Fruit fly (Drosophila melanogaster) whole organism, embryonic: ENCODE data around the gene CG6652.

ENCODE experiments used
- Adf1 ChIP-seq: fragments of 200-800 bp; sonication (Bioruptor generic); IDR thresholded peaks from 2 replicates; pipeline ENCODE4 v1.3.6; 2022; ENCODE audit warnings: missing biosample characterization, missing genetic modification characterization
- Aef1 ChIP-seq: fragments of 200-800 bp; sonication (Bioruptor generic); IDR thresholded peaks from 3 replicates; pipeline ENCODE4 v1.3.6; 2022; ENCODE audit warnings: missing biosample characterization, missing genetic modification characterization
- Blimp-1 ChIP-seq: fragments of 200-800 bp; sonication (Bioruptor generic); optimal IDR thresholded peaks from 3 replicates; lab custom pipeline; 2018; ENCODE audit warnings: missing biosample characterization, missing genetic modification characterization, mild to moderate bottlenecking, moderate library complexity, missing genetic modification reagents
- CG10321 ChIP-seq: fragments of 200-800 bp; sonication (Bioruptor generic); IDR thresholded peaks from 2 replicates; pipeline ENCODE4 v1.3.6; 2022; ENCODE audit warnings: missing biosample characterization, missing genetic modification characterization
- CG10366 ChIP-seq: fragments of 200-800 bp; sonication (Bioruptor generic); IDR thresholded peaks from 2 replicates; pipeline ENCODE4 v1.3.6; 2022; ENCODE audit warnings: missing biosample characterization, missing genetic modification characterization
- CG11456 ChIP-seq: fragments of 200-800 bp; sonication (Bioruptor generic); IDR thresholded peaks from 3 replicates; pipeline ENCODE4 v1.3.6; 2022; ENCODE audit warnings: missing biosample characterization, missing genetic modification characterization
- CG11695 ChIP-seq: fragments of 200-800 bp; sonication (Bioruptor generic); IDR thresholded peaks from 3 replicates; pipeline ENCODE4 v1.3.6; 2022; ENCODE audit warnings: missing biosample characterization, missing genetic modification characterization
- CG11723 ChIP-seq: fragments of 200-800 bp; sonication (Bioruptor generic); optimal IDR thresholded peaks from 2 replicates; lab custom pipeline; 2017; ENCODE audit warnings: missing biosample characterization, mild to moderate bottlenecking, missing genetic modification characterization
- CG14710 ChIP-seq: fragments of 200-800 bp; sonication (Bioruptor generic); optimal IDR thresholded peaks from 3 replicates; lab custom pipeline; 2019; ENCODE audit warnings: missing biosample characterization, mild to moderate bottlenecking, missing genetic modification characterization, moderate library complexity
- CG15073 ChIP-seq: fragments of 200-800 bp; sonication (Bioruptor generic); optimal IDR thresholded peaks from 2 replicates; lab custom pipeline; 2016; ENCODE audit warnings: missing biosample characterization, missing genetic modification characterization
- CG15601 ChIP-seq: fragments of 200-800 bp; sonication (Bioruptor generic); optimal IDR thresholded peaks from 3 replicates; lab custom pipeline; 2019; ENCODE audit warnings: missing biosample characterization, mild to moderate bottlenecking, missing genetic modification characterization, moderate library complexity
- CG16815 ChIP-seq: fragments of 200-800 bp; sonication (Bioruptor generic); optimal IDR thresholded peaks from 3 replicates; lab custom pipeline; 2017; ENCODE audit warnings: missing biosample characterization, mild to moderate bottlenecking, missing genetic modification characterization
- CG17186 ChIP-seq: fragments of 200-800 bp; sonication (Bioruptor generic); optimal IDR thresholded peaks from 3 replicates; lab custom pipeline; 2017; ENCODE audit warnings: missing biosample characterization, missing genetic modification reagents, missing genetic modification characterization
- CG18011 ChIP-seq: fragments of 200-800 bp; sonication (Bioruptor generic); optimal IDR thresholded peaks from 2 replicates; lab custom pipeline; 2017; ENCODE audit warnings: missing biosample characterization, missing genetic modification characterization, mild to moderate bottlenecking, moderate library complexity, missing genotype
- CG18764 ChIP-seq: fragments of 200-800 bp; sonication (Bioruptor generic); optimal IDR thresholded peaks from 3 replicates; lab custom pipeline; 2016; ENCODE audit warnings: missing biosample characterization, missing genetic modification characterization
- CG2875 ChIP-seq: fragments of 200-800 bp; sonication (Bioruptor generic); optimal IDR thresholded peaks from 2 replicates; lab custom pipeline; 2017; ENCODE audit warnings: missing biosample characterization, mild to moderate bottlenecking, missing genetic modification characterization, missing genetic modification reagents
- CG34422 ChIP-seq: fragments of 200-800 bp; sonication (Bioruptor generic); IDR thresholded peaks from 3 replicates; pipeline ENCODE4 v1.3.6; 2022; ENCODE audit warnings: missing biosample characterization, missing genetic modification characterization
- CG3847 ChIP-seq: fragments of 200-800 bp; sonication (Bioruptor generic); IDR thresholded peaks from 2 replicates; pipeline ENCODE4 v1.3.6; 2022; ENCODE audit warnings: missing biosample characterization, missing genetic modification characterization
- CG8290 ChIP-seq, 3 experiments: fragments of 200-800 bp; sonication (Bioruptor generic); optimal IDR thresholded peaks; 2 replicates each; lab custom pipeline; 2016 to 2019; ENCODE audit warnings: missing biosample characterization in 3 of 3, missing genetic modification characterization in 3 of 3, mild to moderate bottlenecking in 2 of 3, moderate library complexity in 1 of 3
- CG8765 ChIP-seq: fragments of 200-800 bp; sonication (Bioruptor generic); IDR thresholded peaks from 2 replicates; pipeline ENCODE4 v1.3.6; 2022; ENCODE audit warnings: missing biosample characterization, missing genetic modification characterization
- CG9932 ChIP-seq: fragments of 200-800 bp; sonication (Bioruptor generic); IDR thresholded peaks from 2 replicates; pipeline ENCODE4 v1.3.6; 2022; ENCODE audit warnings: missing biosample characterization, missing genetic modification characterization
- Deaf1 ChIP-seq: fragments of 200-800 bp; optimal IDR thresholded peaks from 3 replicates; lab custom pipeline; 2019; ENCODE audit warnings: missing biosample characterization, mild to moderate bottlenecking, missing genetic modification characterization, moderate library complexity
- Eip74EF ChIP-seq, 2 experiments: fragments of 200-800 bp in 1 of 2; fragments of >200 bp in 1 of 2; sonication (Bioruptor generic) in 1 of 2; optimal IDR thresholded peaks; 2 replicates each; lab custom pipeline; 2017 to 2019; ENCODE audit warnings: missing biosample characterization in 2 of 2, missing genetic modification characterization in 2 of 2, mild to moderate bottlenecking in 1 of 2, moderate library complexity in 1 of 2
- H15 ChIP-seq: fragments of 200-800 bp; sonication (Bioruptor generic); IDR thresholded peaks from 3 replicates; pipeline ENCODE4 v1.3.6; 2022; ENCODE audit warnings: missing biosample characterization, missing genetic modification characterization
- HLH3B ChIP-seq: fragments of 200-800 bp; sonication (Bioruptor generic); IDR thresholded peaks from 2 replicates; pipeline ENCODE4 v1.3.6; 2022; ENCODE audit warnings: missing biosample characterization, missing genetic modification characterization
- HLHmδ ChIP-seq: fragments of 200-800 bp; sonication (Bioruptor generic); optimal IDR thresholded peaks from 2 replicates; lab custom pipeline; 2018; ENCODE audit warnings: missing biosample characterization, mild to moderate bottlenecking, missing genetic modification characterization, moderate library complexity
- Mad ChIP-seq: fragments of 200-800 bp; sonication (Bioruptor generic); optimal IDR thresholded peaks from 2 replicates; lab custom pipeline; 2016; ENCODE audit warnings: missing biosample characterization, missing genetic modification characterization
- Med ChIP-seq: fragments of 200-800 bp; sonication (Bioruptor generic); peaks from one replicate; lab custom pipeline; 2016; ENCODE audit warnings: missing biosample characterization, missing genetic modification characterization, mild to moderate bottlenecking, inconsistent platforms, moderate library complexity
- NK7.1 ChIP-seq: fragments of 200-800 bp; sonication (Bioruptor generic); optimal IDR thresholded peaks from 3 replicates; lab custom pipeline; 2016; ENCODE audit warnings: missing biosample characterization, missing genetic modification characterization
- Rfx ChIP-seq: fragments of 200-800 bp; sonication (Bioruptor generic); IDR thresholded peaks from 2 replicates; pipeline ENCODE4 v1.3.6; 2022; ENCODE audit warnings: missing biosample characterization, missing genetic modification characterization
- Trl ChIP-seq, 3 experiments: fragments of >200 bp in 2 of 3; fragments of 200-800 bp in 1 of 3; sonication (Bioruptor generic) in 1 of 3; optimal IDR thresholded peaks; 2 replicates in 1 of 3; 3 replicates in 2 of 3; lab custom pipeline; 2016 to 2017; ENCODE audit warnings: missing biosample characterization in 1 of 3, missing genetic modification characterization in 1 of 3
- Xbp1 ChIP-seq: fragments of 200-800 bp; sonication (Bioruptor generic); optimal IDR thresholded peaks from 3 replicates; lab custom pipeline; 2016; ENCODE audit warnings: missing biosample characterization, mild to moderate bottlenecking, missing genetic modification characterization
- ato ChIP-seq: fragments of 200-800 bp; sonication (Bioruptor generic); IDR thresholded peaks from 2 replicates; pipeline ENCODE4 v1.3.6; 2022; ENCODE audit warnings: missing biosample characterization, missing genetic modification characterization; ENCODE audit not compliant: partially characterized antibody
- bsh ChIP-seq, 2 experiments: fragments of 200-800 bp; sonication (Bioruptor generic); optimal IDR thresholded peaks; 2 replicates each; lab custom pipeline; 2017 to 2018; ENCODE audit warnings: mild to moderate bottlenecking in 2 of 2, missing biosample characterization in 2 of 2, missing genetic modification characterization in 2 of 2, moderate library complexity in 1 of 2
- chinmo ChIP-seq: fragments of 200-800 bp; sonication (Bioruptor generic); IDR thresholded peaks from 4 replicates; pipeline ENCODE4 v1.3.6; 2022; ENCODE audit warnings: missing biosample characterization, missing genetic modification characterization; ENCODE audit not compliant: partially characterized antibody
- cwo ChIP-seq: fragments of 200-800 bp; sonication (Bioruptor generic); optimal IDR thresholded peaks from 3 replicates; lab custom pipeline; 2017; ENCODE audit warnings: missing biosample characterization, missing genetic modification characterization, mild to moderate bottlenecking, moderate library complexity, missing genetic modification reagents
- dimm ChIP-seq: fragments of 200-800 bp; sonication (Bioruptor generic); IDR thresholded peaks from 2 replicates; pipeline ENCODE4 v1.3.6; 2022; ENCODE audit warnings: missing biosample characterization, missing genetic modification characterization
- fd3F ChIP-seq: fragments of 200-800 bp; sonication (Bioruptor generic); optimal IDR thresholded peaks from 2 replicates; lab custom pipeline; 2018; ENCODE audit warnings: missing biosample characterization, mild to moderate bottlenecking, missing genetic modification characterization, moderate library complexity
- gcm ChIP-seq: fragments of 200-800 bp; sonication (Bioruptor generic); optimal IDR thresholded peaks from 2 replicates; lab custom pipeline; 2019; ENCODE audit warnings: missing biosample characterization, mild to moderate bottlenecking, missing genetic modification characterization, moderate library complexity
- peb ChIP-seq: fragments of 200-800 bp; sonication (Bioruptor generic); IDR thresholded peaks from 2 replicates; pipeline ENCODE4 v1.3.6; 2022; ENCODE audit warnings: missing biosample characterization, missing genetic modification characterization
- rib ChIP-seq: fragments of 200-800 bp; sonication (Bioruptor generic); IDR thresholded peaks from 2 replicates; pipeline ENCODE4 v1.3.6; 2022; ENCODE audit warnings: missing biosample characterization, missing genetic modification characterization
- sc ChIP-seq, 3 experiments: fragments of >200 bp in 2 of 3; fragments of 200-800 bp in 1 of 3; sonication (Bioruptor generic) in 1 of 3; optimal IDR thresholded peaks; 2 replicates in 2 of 3; 3 replicates in 1 of 3; lab custom pipeline; 2017; ENCODE audit warnings: mild to moderate bottlenecking in 1 of 3, missing biosample characterization in 1 of 3, missing genetic modification characterization in 1 of 3, missing genetic modification reagents in 1 of 3
- sens ChIP-seq: fragments of 200-800 bp; sonication (Bioruptor generic); peaks from one replicate; lab custom pipeline; 2016; ENCODE audit warnings: missing biosample characterization, missing genetic modification characterization
- sim ChIP-seq: fragments of 200-800 bp; sonication (Bioruptor generic); IDR thresholded peaks from 2 replicates; pipeline ENCODE4 v1.3.6; 2022; ENCODE audit warnings: missing biosample characterization, missing genetic modification characterization
- tgo ChIP-seq: fragments of 200-800 bp; sonication (Bioruptor generic); IDR thresholded peaks from 3 replicates; pipeline ENCODE4 v1.3.6; 2022; ENCODE audit warnings: missing biosample characterization, missing genetic modification characterization
- trh ChIP-seq: fragments of 200-800 bp; sonication (Bioruptor generic); optimal IDR thresholded peaks from 2 replicates; lab custom pipeline; 2016; ENCODE audit warnings: missing biosample characterization, missing genetic modification characterization

The CG6652 gene

DNA sequence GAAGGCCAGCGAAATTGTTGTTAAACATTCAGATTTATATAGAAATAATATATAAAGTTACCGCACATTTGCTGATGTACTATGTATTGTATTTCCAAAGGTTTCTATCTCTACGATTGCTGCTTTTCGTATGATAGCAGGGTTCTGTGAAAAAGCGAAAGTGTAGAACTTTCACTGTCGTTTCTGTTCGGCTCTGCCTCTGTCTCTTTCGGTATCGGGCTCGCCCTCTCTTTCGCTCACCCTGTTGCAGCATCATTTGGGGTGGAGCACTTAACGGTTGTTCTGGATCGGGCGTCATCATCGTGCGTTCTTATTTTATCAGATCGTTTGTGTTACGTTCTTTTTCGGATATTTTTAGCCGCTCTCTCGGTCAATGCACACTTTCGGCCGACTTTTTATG lies 10.7 kb upstream of the CG6652 start (continued):
- TF ChIP-seq HLHmδ (GFP tag; lab: Kevin White, UChicago) (peak; percentile 93), sc (optimal IDR thresholded peaks at IDR 0.05; lab: Kevin White, UChicago) (no peak), sc (GFP tag; optimal IDR thresholded peaks at IDR 0.05; lab: Kevin White, UChicago) (peak; percentile 33), Mad (no peak), bsh (GFP tag; optimal IDR thresholded peaks at IDR 0.05; lab: Kevin White, UChicago) (peak in 1 of 2 experiments; percentile 69), ato (GFP tag; lab: Robert Waterston, UW) (no peak), sim (GFP tag; lab: Robert Waterston, UW) (peak; percentile 41; the same call in 1 of the 2 replicates), CG9932 (GFP tag; lab: Robert Waterston, UW) (no peak), CG11456 (GFP tag; lab: Robert Waterston, UW) (no peak), peb (GFP tag; lab: Robert Waterston, UW) (no peak), NK7.1 (GFP tag; lab: Kevin White, UChicago) (no peak), CG18011 (GFP tag; lab: Kevin White, UChicago) (no peak), CG15073 (no peak), fd3F (GFP tag; lab: Kevin White, UChicago) (no peak), CG8290 (GFP tag; optimal IDR thresholded peaks at IDR 0.05; lab: Kevin White, UChicago) (peak; percentile 4), CG8290 (tag; optimal IDR thresholded peaks at IDR 0.05; lab: Kevin White, UChicago) (peak in 1 of 2 experiments; percentile 62), rib (GFP tag; lab: Robert Waterston, UW) (no peak), CG3847 (no peak), trh (GFP tag; lab: Kevin White, UChicago) (no peak), CG15601 (tag; lab: Kevin White, UChicago) (peak; percentile 54), CG10321 (GFP tag; lab: Robert Waterston, UW) (no peak), Xbp1 (GFP tag; lab: Kevin White, UChicago) (no peak), CG16815 (GFP tag; lab: Kevin White, UChicago) (no peak), cwo (GFP tag; lab: Kevin White, UChicago) (no peak), CG2875 (GFP tag; lab: Kevin White, UChicago) (peak; percentile 1), Eip74EF (GFP tag; optimal IDR thresholded peaks at IDR 0.05; lab: Kevin White, UChicago) (peak in 1 of 2 experiments; percentile 9), CG8765 (GFP tag; lab: Robert Waterston, UW) (no peak), gcm (GFP tag; lab: Kevin White, UChicago) (peak; percentile 32), HLH3B (GFP tag; lab: Robert Waterston, UW) (no peak), CG10366 (GFP tag; lab: Robert Waterston, UW) (no peak), Adf1 (GFP tag; lab: Robert Waterston, UW) (no peak), H15 (GFP tag; lab: Robert Waterston, UW) (no peak), CG17186 (GFP tag; lab: Kevin White, UChicago) (no peak), tgo (no peak), CG18764 (no peak)

DNA sequence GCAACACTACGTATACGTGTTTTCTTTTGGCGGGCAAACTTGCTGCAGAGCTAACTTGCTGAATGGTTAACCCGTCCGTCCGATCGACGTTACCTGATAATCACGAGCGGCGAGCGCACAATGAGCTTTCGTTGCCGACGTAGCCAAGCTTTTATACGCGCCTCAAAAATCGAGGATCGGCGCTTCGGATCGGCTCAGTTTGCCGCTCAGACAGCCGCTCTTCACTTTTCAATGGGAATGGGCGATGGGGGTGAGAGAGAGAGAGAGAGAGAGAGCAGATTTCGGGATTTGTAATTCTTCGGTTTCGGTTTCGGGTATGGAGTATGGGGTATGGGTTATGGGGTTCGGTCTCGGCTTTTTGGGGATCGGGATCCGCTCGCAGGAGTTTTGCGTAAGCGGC lies 9.3 kb upstream of the CG6652 start, which contains the start of gene Ilp8:
TSS of gene Ilp8 (minus strand) at position 110 of the 400 bp plus-strand sequence.
- TF ChIP-seq Blimp-1 (GFP tag; lab: Kevin White, UChicago) (peak; percentile 1), dimm (no peak), sens (GFP tag; lab: Kevin White, UChicago) (peak; percentile 9), chinmo (GFP tag; lab: Robert Waterston, UW) (peak; percentile 74; the same call in 1 of the 4 replicates), Aef1 (GFP tag; lab: Robert Waterston, UW) (no peak), CG11695 (GFP tag; lab: Robert Waterston, UW) (0 out of 3 replicates have a peak, but pooled peaks have one; percentile 15), CG34422 (GFP tag; lab: Robert Waterston, UW) (0 out of 3 replicates have a peak, but pooled peaks have one; percentile 23), Rfx (GFP tag; lab: Robert Waterston, UW) (0 out of 2 replicates have a peak, but pooled peaks have one; percentile 17), CG11723 (GFP tag; lab: Kevin White, UChicago) (no peak), Deaf1 (tag; lab: Kevin White, UChicago) (peak; percentile 94), Trl (optimal IDR thresholded peaks at IDR 0.05; lab: Kevin White, UChicago) (peak; percentile 60 to 76), Trl (GFP tag; optimal IDR thresholded peaks at IDR 0.05; lab: Kevin White, UChicago) (no peak), Med (GFP tag; lab: Kevin White, UChicago) (peak; percentile 72), CG14710 (no peak)
